Fruit fly (Drosophila melanogaster) whole organism, embryonic: ENCODE measurements around the gene CG4301.

ENCODE experiments used
- CG10543 ChIP-seq: fragments of 200-800 bp; sonication (Bioruptor generic); optimal IDR thresholded peaks from 3 replicates; lab custom pipeline; 2017; ENCODE audit warnings: missing biosample characterization, mild to moderate bottlenecking, missing genetic modification characterization, moderate library complexity
- CG12391 ChIP-seq: fragments of 200-800 bp; sonication (Bioruptor generic); optimal IDR thresholded peaks from 3 replicates; lab custom pipeline; 2018; ENCODE audit warnings: missing biosample characterization, mild to moderate bottlenecking, missing genetic modification characterization, moderate library complexity
- CG14965 ChIP-seq: fragments of 200-800 bp; sonication (Bioruptor generic); optimal IDR thresholded peaks from 2 replicates; lab custom pipeline; 2016; ENCODE audit warnings: missing biosample characterization, missing genetic modification characterization, borderline replicate concordance
- CG4707 ChIP-seq: fragments of 200-800 bp; sonication (Bioruptor generic); optimal IDR thresholded peaks from 2 replicates; lab custom pipeline; 2018; ENCODE audit warnings: missing biosample characterization, mild to moderate bottlenecking, missing genetic modification characterization, moderate library complexity
- CG8478 ChIP-seq: fragments of >200 bp; optimal IDR thresholded peaks from 2 replicates; lab custom pipeline; 2018
- Taf1 ChIP-seq: fragments of 200-800 bp; sonication (Bioruptor generic); IDR thresholded peaks from 2 replicates; pipeline ENCODE4 v1.3.6; 2022; ENCODE audit warnings: missing biosample characterization, missing genetic modification characterization

- TF ChIP-seq CG12391 (tag; lab: Kevin White, UChicago) (peak; percentile 84), CG10543 (GFP tag; lab: Kevin White, UChicago) (peak; percentile 44), CG4707 (GFP tag; lab: Kevin White, UChicago) (peak; percentile 48), CG8478 (no peak), Taf1 (GFP tag; lab: Robert Waterston, UW) (peak; percentile 55), CG14965 (GFP tag; lab: Kevin White, UChicago) (no peak)
These were observed 1.4 kb upstream of the CG4301 start for dm6 chrX:16403811-16404420.
